Fruit fly (Drosophila melanogaster): ENCODE data around the gene Ktl.

Ktl gene

DNA sequence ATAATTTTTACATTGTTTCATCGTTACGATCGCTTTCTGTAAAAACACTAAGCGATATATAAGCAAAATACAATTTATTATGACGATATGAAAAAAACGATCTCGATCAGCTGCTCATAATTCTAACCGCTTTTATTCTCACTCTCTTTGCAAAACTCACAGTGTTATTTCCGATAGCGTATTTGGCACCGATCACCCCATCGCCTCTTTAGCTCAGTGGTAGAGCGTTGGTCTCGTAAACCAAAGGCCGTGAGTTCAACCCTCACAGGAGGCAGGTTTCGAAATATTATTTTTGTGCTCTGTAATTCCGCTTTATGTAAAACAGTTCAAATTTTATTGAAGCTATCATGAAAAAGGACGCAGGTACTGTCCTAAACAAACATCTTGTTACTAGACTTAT is 6.2 kb downstream of the Ktl start (continued):
- TF ChIP-seq crp (GFP tag; optimal IDR thresholded peaks at IDR 0.05) = peak in 1 of 2 experiments; percentile 35
- TF ChIP-seq schlank (tag; optimal IDR thresholded peaks at IDR 0.05) = no peak
- TF ChIP-seq nerfin-2 (GFP tag; IDR thresholded peaks at IDR 0.05; ENCODE audit: partially characterized antibody) = peak; percentile 20; the same call in 1 of the 2 replicates
- TF ChIP-seq chinmo (GFP tag; IDR thresholded peaks at IDR 0.05; ENCODE audit: partially characterized antibody) = 0 out of 4 replicates have a peak, but pooled peaks have one; percentile 49
- no peak for TF ChIP-seq CG12155 (GFP tag; optimal IDR thresholded peaks at IDR 0.05)
- TF ChIP-seq Bgb (GFP tag; IDR thresholded peaks at IDR 0.05; ENCODE audit: partially characterized antibody) = peak; percentile 62
- TF ChIP-seq Pdp1 (GFP tag; optimal IDR thresholded peaks at IDR 0.05) = no peak
- TF ChIP-seq ac (GFP tag; optimal IDR thresholded peaks at IDR 0.05) = no peak
- no peak for TF ChIP-seq B-H1 (GFP tag; IDR thresholded peaks at IDR 0.05)
- TF ChIP-seq kni (GFP tag; optimal IDR thresholded peaks at IDR 0.05) = peak; percentile 19
- peak; percentile 63; the same call in 2 of the 3 replicates for TF ChIP-seq CG7963 (GFP tag; IDR thresholded peaks at IDR 0.05; ENCODE audit: partially characterized antibody)
- TF ChIP-seq slp2 (GFP tag; optimal IDR thresholded peaks at IDR 0.05) = no peak
- peak; percentile 65; the same call in 2 of the 3 replicates for TF ChIP-seq CG2199 (GFP tag; IDR thresholded peaks at IDR 0.05)
- TF ChIP-seq CG4328 (GFP tag; optimal IDR thresholded peaks at IDR 0.05) = no peak
- TF ChIP-seq CG10321 (GFP tag; IDR thresholded peaks at IDR 0.05) = no peak
- TF ChIP-seq Trl (optimal IDR thresholded peaks at IDR 0.05) = no peak
- TF ChIP-seq Trl (GFP tag; optimal IDR thresholded peaks at IDR 0.05) = no peak
- TF ChIP-seq psq (GFP tag; optimal IDR thresholded peaks at IDR 0.05) = no peak
- no peak for TF ChIP-seq CG14710 (tag; optimal IDR thresholded peaks at IDR 0.05)
- TF ChIP-seq vnd (GFP tag; IDR thresholded peaks at IDR 0.05; ENCODE audit: partially characterized antibody) = peak; percentile 47; the same call in 2 of the 3 replicates
- no peak for TF ChIP-seq CG11723 (GFP tag; optimal IDR thresholded peaks at IDR 0.05)
- TF ChIP-seq CG4820 (GFP tag; optimal IDR thresholded peaks at IDR 0.05) = no peak
- TF ChIP-seq Hsf (GFP tag; optimal IDR thresholded peaks at IDR 0.05) = no peak
- TF ChIP-seq CG17568 (GFP tag; optimal IDR thresholded peaks at IDR 0.05) = no peak
- peak; percentile 95 for TF ChIP-seq Bdp1 (GFP tag; optimal IDR thresholded peaks at IDR 0.05)
- TF ChIP-seq hb (GFP tag; IDR thresholded peaks at IDR 0.05; ENCODE audit: partially characterized antibody) = peak; percentile 48; the same call in 1 of the 3 replicates
- TF ChIP-seq Doc3 (GFP tag; IDR thresholded peaks at IDR 0.05; ENCODE audit: partially characterized antibody) = no peak
- TF ChIP-seq PHDP (tag; optimal IDR thresholded peaks at IDR 0.05) = no peak
- TF ChIP-seq tna (GFP tag; IDR thresholded peaks at IDR 0.05; ENCODE audit: partially characterized antibody) = peak; percentile 14
- no peak for TF ChIP-seq BtbVII (GFP tag; optimal IDR thresholded peaks at IDR 0.05)
- no peak for TF ChIP-seq ham (GFP tag; IDR thresholded peaks at IDR 0.05)
- peak; percentile 88 for TF ChIP-seq CG6791 (GFP tag; IDR thresholded peaks at IDR 0.05; ENCODE audit: partially characterized antibody)
- no peak for TF ChIP-seq gro (GFP tag; optimal IDR thresholded peaks at IDR 0.05)
- no peak for TF ChIP-seq Doc2 (GFP tag; IDR thresholded peaks at IDR 0.05)
- TF ChIP-seq Abd-B (GFP tag; optimal IDR thresholded peaks at IDR 0.05) = no peak
- TF ChIP-seq tx (GFP tag; optimal IDR thresholded peaks at IDR 0.05) = no peak

DNA sequence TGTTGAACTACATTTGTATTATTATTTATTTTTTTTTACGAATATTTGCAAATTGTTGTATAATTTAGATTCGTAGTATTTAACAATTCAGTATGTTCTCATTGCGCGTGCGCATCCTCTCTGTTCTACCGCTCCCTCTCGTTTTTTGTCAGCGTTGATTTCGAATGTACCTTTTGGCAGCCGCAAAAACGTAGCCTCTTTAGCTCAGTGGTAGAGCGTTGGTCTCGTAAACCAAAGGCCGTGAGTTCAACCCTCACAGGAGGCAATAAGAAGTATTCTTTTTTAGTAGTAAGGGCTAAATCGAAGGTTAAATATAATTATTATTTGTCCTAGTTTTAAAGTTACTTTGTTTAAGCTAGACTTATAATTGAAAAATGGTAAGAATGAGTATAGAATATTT is 6.6 kb downstream of the Ktl start:
- TF ChIP-seq PHDP (tag; optimal IDR thresholded peaks at IDR 0.05) (no peak), Camta (GFP tag; optimal IDR thresholded peaks at IDR 0.05) (no peak), dysf (GFP tag; IDR thresholded peaks at IDR 0.05) (no peak), pan (optimal IDR thresholded peaks at IDR 0.05) (no peak), pan (GFP tag; optimal IDR thresholded peaks at IDR 0.05 in 1 of 2, IDR thresholded peaks at IDR 0.05 in 1 of 2) (no peak), dimm (GFP tag; IDR thresholded peaks at IDR 0.05) (no peak), CG10959 (GFP tag; IDR thresholded peaks at IDR 0.05) (no peak), ewg (GFP tag; optimal IDR thresholded peaks at IDR 0.05) (peak; percentile 67), Drgx (GFP tag; IDR thresholded peaks at IDR 0.05) (no peak), CG8765 (GFP tag; IDR thresholded peaks at IDR 0.05) (no peak), Fer2 (tag; optimal IDR thresholded peaks at IDR 0.05) (no peak), Opbp (GFP tag; IDR thresholded peaks at IDR 0.05; ENCODE audit: partially characterized antibody) (peak; percentile 47; the same call in 1 of the 3 replicates), Trl (optimal IDR thresholded peaks at IDR 0.05) (peak in 1 of 2 experiments; percentile 15), Trl (GFP tag; optimal IDR thresholded peaks at IDR 0.05) (no peak), fd96Cb (tag; optimal IDR thresholded peaks at IDR 0.05) (no peak), CG3847 (GFP tag; IDR thresholded peaks at IDR 0.05) (no peak), salm (tag; optimal IDR thresholded peaks at IDR 0.05) (no peak), CG6791 (GFP tag; IDR thresholded peaks at IDR 0.05; ENCODE audit: partially characterized antibody) (peak; percentile 75; the same call in 2 of the 3 replicates), Xbp1 (GFP tag; optimal IDR thresholded peaks at IDR 0.05) (no peak)
